Worm (Caenorhabditis elegans) whole organism, L4 larva: Measurements from ENCODE around the gene C10G8.4.

Source experiments
- ceh-20 ChIP-seq: fragments of 200-800 bp; sonication (Bioruptor generic); IDR thresholded peaks from 2 replicates; pipeline ENCODE4 v1.3.6; 2022; ENCODE audit warnings: missing genetic modification reagents, missing genetic modification characterization, missing compliant biosample characterization
- nhr-28 ChIP-seq: fragments of 150-350 bp; optimal IDR thresholded peaks from 2 replicates; lab custom pipeline; 2014; ENCODE audit warnings: missing biosample characterization, missing genetic modification characterization
- nhr-42 ChIP-seq: fragments of 200-800 bp; sonication (Bioruptor generic); IDR thresholded peaks from 2 replicates; pipeline ENCODE4 v1.3.6; 2022; ENCODE audit warnings: missing genetic modification characterization, missing compliant biosample characterization
- pha-4 ChIP-seq, 2 experiments: fragments of 150-350 bp in 1 of 2; fragments of 200-800 bp in 1 of 2; sonication (Bioruptor generic) in 1 of 2; IDR thresholded peaks in 1 of 2; optimal IDR thresholded peaks in 1 of 2; 2 replicates each; pipeline versions ENCODE4 v1.3.6 to Lab custom; 2014 to 2022; ENCODE audit warnings: missing genetic modification characterization in 2 of 2, missing genetic modification reagents in 2 of 2, missing biosample characterization in 1 of 2, missing compliant biosample characterization in 1 of 2
- skn-1 ChIP-seq: fragments of 150-350 bp; optimal IDR thresholded peaks from 2 replicates; lab custom pipeline; 2014; ENCODE audit warnings: missing biosample characterization, missing genetic modification characterization
- unc-39 ChIP-seq: sonication (generic microtip); optimal IDR thresholded peaks from 2 replicates; lab custom pipeline; 2017; ENCODE audit warnings: missing biosample characterization, missing genetic modification characterization
- ztf-11 ChIP-seq: fragments of 150-350 bp; optimal IDR thresholded peaks from 2 replicates; lab custom pipeline; 2014; ENCODE audit warnings: missing biosample characterization, missing genetic modification characterization

DNA sequence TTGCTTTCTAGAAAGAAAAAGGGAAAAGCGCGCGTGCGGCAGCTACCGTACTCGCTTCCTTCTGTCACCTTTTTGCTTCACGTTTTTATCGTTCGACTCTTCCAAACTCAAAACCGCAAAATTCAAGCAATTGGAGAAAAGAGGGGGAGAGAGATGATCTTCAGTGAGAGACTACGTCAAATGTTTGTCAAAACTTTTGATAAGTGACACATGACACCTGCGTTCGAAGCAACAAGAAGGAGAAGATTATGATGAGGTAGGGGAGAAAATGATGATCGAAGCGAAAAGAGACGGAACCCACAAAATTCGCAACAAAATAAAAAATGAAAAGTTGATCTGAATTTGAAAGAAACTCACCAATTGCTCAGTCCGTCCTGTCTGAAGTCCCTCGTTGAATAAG is 6.6 kb downstream of the C10G8.4 start:
- TF ChIP-seq pha-4 (GFP tag; IDR thresholded peaks at IDR 0.05; lab: Robert Waterston, UW) (no peak), pha-4 (tag; optimal IDR thresholded peaks at IDR 0.05; lab: Kevin White, UChicago) (no peak), unc-39 (tag; lab: Kevin White, UChicago) (no peak), skn-1 (no peak), ztf-11 (no peak), nhr-42 (no peak), ceh-20 (GFP tag; lab: Robert Waterston, UW) (no peak), nhr-28 (tag; lab: Kevin White, UChicago) (no peak)
